Worm (Caenorhabditis elegans): ENCODE measurements around the gene Y51H7C.12.

Y51H7C.12 gene

ce11 chrII:1478522-1478921, 32.0 kb upstream of the Y51H7C.12 start:
- no peak for TF ChIP-seq pat-9 (tag; optimal IDR thresholded peaks at IDR 0.05)
- no peak for TF ChIP-seq ztf-16 (tag; optimal IDR thresholded peaks at IDR 0.05)
- TF ChIP-seq unc-55 (GFP tag; optimal IDR thresholded peaks at IDR 0.05) = no peak
- TF ChIP-seq pros-1 (tag; optimal IDR thresholded peaks at IDR 0.05) = no peak

DNA sequence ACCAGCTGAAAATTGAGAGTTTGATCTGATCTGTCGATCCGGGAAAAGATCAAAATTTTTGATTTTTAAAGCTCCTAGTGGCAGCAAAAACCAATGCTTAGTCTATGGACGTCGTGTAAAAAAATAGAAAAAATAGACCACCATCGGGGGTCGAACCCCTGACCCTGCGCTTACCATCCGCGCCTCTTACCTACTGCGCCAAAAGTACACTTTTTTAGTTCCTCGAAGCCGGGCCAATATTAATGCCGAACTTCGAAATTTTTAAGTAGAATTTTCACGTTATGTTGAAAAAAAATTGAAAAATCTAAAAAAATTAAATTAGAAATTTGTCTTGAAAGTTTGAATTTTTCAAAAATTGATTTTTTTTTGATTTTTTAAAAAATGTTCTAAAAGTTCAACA, 31.4 kb upstream of the Y51H7C.12 start:
- TF ChIP-seq sox-4 (tag; optimal IDR thresholded peaks at IDR 0.05) (no peak), hlh-13 (GFP tag; optimal IDR thresholded peaks at IDR 0.05) (no peak), sox-2 (GFP tag; IDR thresholded peaks at IDR 0.05) (no peak), pag-3 (tag; optimal IDR thresholded peaks at IDR 0.05; ENCODE audit: borderline replicate concordance) (no peak), eyg-1 (tag; optimal IDR thresholded peaks at IDR 0.05) (no peak), lim-6 (tag; optimal IDR thresholded peaks at IDR 0.05) (no peak), ceh-31 (tag; optimal IDR thresholded peaks at IDR 0.05) (no peak), ceh-45 (GFP tag; IDR thresholded peaks at IDR 0.05) (no peak), pha-2 (tag; optimal IDR thresholded peaks at IDR 0.05) (no peak), syd-9 (tag; optimal IDR thresholded peaks at IDR 0.05) (no peak), fkh-10 (GFP tag; optimal IDR thresholded peaks at IDR 0.05) (no peak), ceh-30 (tag; optimal IDR thresholded peaks at IDR 0.05) (no peak), pha-4 (tag; optimal IDR thresholded peaks at IDR 0.05) (no peak)

- no peak for TF ChIP-seq ztf-16 (tag; optimal IDR thresholded peaks at IDR 0.05)
- no peak for TF ChIP-seq K02D7.2 (tag; optimal IDR thresholded peaks at IDR 0.05)
- no peak for TF ChIP-seq dve-1 (tag; optimal IDR thresholded peaks at IDR 0.05)
- TF ChIP-seq unc-55 (GFP tag; optimal IDR thresholded peaks at IDR 0.05) = no peak
- TF ChIP-seq sox-2 (GFP tag; IDR thresholded peaks at IDR 0.05) = no peak
- no peak for TF ChIP-seq ceh-2 (tag; optimal IDR thresholded peaks at IDR 0.05)
- no peak for TF ChIP-seq lin-11 (tag; optimal IDR thresholded peaks at IDR 0.05)
- TF ChIP-seq hlh-30 (tag; optimal IDR thresholded peaks at IDR 0.05; ENCODE audit: insufficient read depth) = no peak
- TF ChIP-seq ttx-3 (tag; optimal IDR thresholded peaks at IDR 0.05) = no peak
- TF ChIP-seq zip-5 (tag; optimal IDR thresholded peaks at IDR 0.05) = no peak
- TF ChIP-seq elt-2 (tag; optimal IDR thresholded peaks at IDR 0.05) = no peak
- no peak for TF ChIP-seq hlh-6 (tag; optimal IDR thresholded peaks at IDR 0.05)
- no peak for TF ChIP-seq madf-2 (tag; optimal IDR thresholded peaks at IDR 0.05)
- TF ChIP-seq ets-4 (tag; optimal IDR thresholded peaks at IDR 0.05) = no peak
- no peak for TF ChIP-seq sox-4 (tag; optimal IDR thresholded peaks at IDR 0.05)
- no peak for TF ChIP-seq tbx-2 (tag; optimal IDR thresholded peaks at IDR 0.05)
- TF ChIP-seq ahr-1 (tag; optimal IDR thresholded peaks at IDR 0.05) = no peak
- TF ChIP-seq ama-1 (optimal IDR thresholded peaks at IDR 0.05) = no peak
- no peak for TF ChIP-seq fkh-6 (tag; optimal IDR thresholded peaks at IDR 0.05)
Measured at ce11 chrII:1477295-1477694, 30.7 kb upstream of the Y51H7C.12 start.

DNA sequence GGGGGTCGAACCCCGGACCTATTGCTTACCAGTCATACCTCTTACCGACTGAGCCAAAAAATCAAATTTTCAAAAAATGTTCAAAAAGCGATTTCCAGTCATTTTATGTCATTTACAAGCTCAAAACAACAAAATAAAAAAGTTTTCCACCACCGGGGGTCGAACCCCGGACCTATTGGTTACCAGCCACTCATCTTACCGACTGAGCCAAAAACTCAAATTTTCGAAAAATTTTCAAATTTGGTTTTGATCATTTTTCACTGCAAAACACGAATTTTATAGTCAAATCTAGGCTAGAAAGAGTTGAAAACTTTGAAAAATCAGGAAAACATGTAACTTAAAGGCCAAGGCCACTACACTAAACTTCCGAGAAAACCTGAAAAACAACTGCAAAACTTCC, 29.5 kb upstream of the Y51H7C.12 start:
- TF ChIP-seq K02D7.2 (tag; optimal IDR thresholded peaks at IDR 0.05) (no peak), pax-1 (tag; optimal IDR thresholded peaks at IDR 0.05) (no peak), elt-4 (tag; optimal IDR thresholded peaks at IDR 0.05) (no peak), ceh-6 (GFP tag; optimal IDR thresholded peaks at IDR 0.05) (no peak), che-1 (tag; optimal IDR thresholded peaks at IDR 0.05) (no peak), F13H6.1 (tag; optimal IDR thresholded peaks at IDR 0.05) (no peak), Y22D7AL.16 (tag; optimal IDR thresholded peaks at IDR 0.05) (no peak), sox-4 (tag; optimal IDR thresholded peaks at IDR 0.05) (no peak), odd-2 (tag; optimal IDR thresholded peaks at IDR 0.05) (no peak), mec-3 (tag; optimal IDR thresholded peaks at IDR 0.05; ENCODE audit: borderline replicate concordance) (no peak), hlh-6 (tag; optimal IDR thresholded peaks at IDR 0.05) (no peak), ceh-19 (GFP tag; optimal IDR thresholded peaks at IDR 0.05) (no peak), elt-2 (tag; optimal IDR thresholded peaks at IDR 0.05) (no peak), ahr-1 (tag; optimal IDR thresholded peaks at IDR 0.05) (no peak), tbx-2 (tag; optimal IDR thresholded peaks at IDR 0.05) (no peak), pqm-1 (tag; optimal IDR thresholded peaks at IDR 0.05) (no peak), ets-4 (tag; optimal IDR thresholded peaks at IDR 0.05) (no peak), K09A11.1 (tag; optimal IDR thresholded peaks at IDR 0.05; ENCODE audit: insufficient read depth) (no peak), hlh-13 (GFP tag; optimal IDR thresholded peaks at IDR 0.05) (no peak), fax-1 (tag; optimal IDR thresholded peaks at IDR 0.05) (no peak)

All from whole organism, late embryonic.